Fruit fly (Drosophila melanogaster) whole organism, embryonic: ENCODE data around the gene CG2611.

Experiments used
- ATbp ChIP-seq: fragments of 200-800 bp; sonication (Bioruptor generic); optimal IDR thresholded peaks from 2 replicates; lab custom pipeline; 2017; ENCODE audit warnings: missing biosample characterization, mild to moderate bottlenecking, missing genetic modification characterization, missing genetic modification reagents
- B-H1 ChIP-seq: fragments of 200-800 bp; sonication (Bioruptor generic); IDR thresholded peaks from 3 replicates; pipeline ENCODE4 v1.3.6; 2022; ENCODE audit warnings: missing biosample characterization, missing genetic modification characterization
- Blimp-1 ChIP-seq: fragments of 200-800 bp; sonication (Bioruptor generic); optimal IDR thresholded peaks from 3 replicates; lab custom pipeline; 2018; ENCODE audit warnings: missing biosample characterization, missing genetic modification characterization, mild to moderate bottlenecking, moderate library complexity, missing genetic modification reagents
- BtbVII ChIP-seq: fragments of 200-800 bp; sonication (Bioruptor generic); optimal IDR thresholded peaks from 3 replicates; lab custom pipeline; 2017; ENCODE audit warnings: missing biosample characterization, mild to moderate bottlenecking, missing genetic modification characterization
- CG11723 ChIP-seq: fragments of 200-800 bp; sonication (Bioruptor generic); optimal IDR thresholded peaks from 2 replicates; lab custom pipeline; 2017; ENCODE audit warnings: missing biosample characterization, mild to moderate bottlenecking, missing genetic modification characterization
- CG12104 ChIP-seq: fragments of 200-800 bp; sonication (Bioruptor generic); optimal IDR thresholded peaks from 3 replicates; lab custom pipeline; 2016; ENCODE audit warnings: missing biosample characterization, missing genetic modification characterization
- CG12942 ChIP-seq: fragments of 200-800 bp; sonication (Bioruptor generic); optimal IDR thresholded peaks from 3 replicates; lab custom pipeline; 2016; ENCODE audit warnings: missing biosample characterization, missing genetic modification characterization
- CG13287 ChIP-seq: fragments of 200-800 bp; sonication (Bioruptor generic); IDR thresholded peaks from 2 replicates; pipeline ENCODE4 v1.3.6; 2022; ENCODE audit warnings: missing biosample characterization, missing genetic modification characterization; ENCODE audit not compliant: partially characterized antibody
- CG13775 ChIP-seq: fragments of 200-800 bp; sonication (Bioruptor generic); optimal IDR thresholded peaks from 3 replicates; lab custom pipeline; 2017; ENCODE audit warnings: missing biosample characterization, mild to moderate bottlenecking, missing genetic modification characterization
- CG14965 ChIP-seq: fragments of 200-800 bp; sonication (Bioruptor generic); optimal IDR thresholded peaks from 2 replicates; lab custom pipeline; 2016; ENCODE audit warnings: missing biosample characterization, missing genetic modification characterization, borderline replicate concordance
- CG17612 ChIP-seq: fragments of 200-800 bp; sonication (Bioruptor generic); IDR thresholded peaks from 2 replicates; pipeline ENCODE4 v1.3.6; 2022; ENCODE audit warnings: missing biosample characterization, missing genetic modification characterization
- CG18764 ChIP-seq: fragments of 200-800 bp; sonication (Bioruptor generic); optimal IDR thresholded peaks from 3 replicates; lab custom pipeline; 2016; ENCODE audit warnings: missing biosample characterization, missing genetic modification characterization
- CG30020 ChIP-seq: fragments of 200-800 bp; optimal IDR thresholded peaks from 2 replicates; lab custom pipeline; 2019; ENCODE audit warnings: missing biosample characterization, mild to moderate bottlenecking, missing genetic modification characterization, moderate library complexity
- CG30403 ChIP-seq: fragments of 200-800 bp; sonication (Bioruptor generic); optimal IDR thresholded peaks from 3 replicates; lab custom pipeline; 2016; ENCODE audit warnings: missing biosample characterization, missing genetic modification characterization
- CG32532 ChIP-seq: fragments of 200-800 bp; sonication (Bioruptor generic); IDR thresholded peaks from 2 replicates; pipeline ENCODE4 v1.3.6; 2022; ENCODE audit warnings: missing biosample characterization, missing genetic modification characterization
- CG34376 ChIP-seq: fragments of 200-800 bp; sonication (Bioruptor generic); optimal IDR thresholded peaks from 2 replicates; lab custom pipeline; 2018; ENCODE audit warnings: missing biosample characterization, mild to moderate bottlenecking, missing genetic modification characterization
- CG3838 ChIP-seq: fragments of 200-800 bp; sonication (Bioruptor generic); optimal IDR thresholded peaks from 3 replicates; lab custom pipeline; 2016; ENCODE audit warnings: missing biosample characterization, missing genetic modification characterization
- CG4282 ChIP-seq: fragments of 200-800 bp; sonication (Bioruptor generic); optimal IDR thresholded peaks from 2 replicates; lab custom pipeline; 2016; ENCODE audit warnings: missing biosample characterization, missing genetic modification characterization
- CG4360 ChIP-seq: fragments of 200-800 bp; sonication (Bioruptor generic); IDR thresholded peaks from 2 replicates; pipeline ENCODE4 v1.3.6; 2022; ENCODE audit warnings: missing biosample characterization, missing genetic modification characterization
- CG4730 ChIP-seq: fragments of 200-800 bp; sonication (Bioruptor generic); IDR thresholded peaks from 2 replicates; pipeline ENCODE4 v1.3.6; 2022; ENCODE audit warnings: missing biosample characterization, missing genetic modification characterization
- CG5180 ChIP-seq: fragments of 200-800 bp; sonication (Bioruptor generic); optimal IDR thresholded peaks from 3 replicates; lab custom pipeline; 2017; ENCODE audit warnings: missing biosample characterization, missing genetic modification characterization, mild to moderate bottlenecking, moderate library complexity, missing genetic modification reagents
- CG6254 ChIP-seq: fragments of 200-800 bp; sonication (Bioruptor generic); optimal IDR thresholded peaks from 3 replicates; lab custom pipeline; 2017; ENCODE audit warnings: mild to moderate bottlenecking, missing biosample characterization, missing genetic modification reagents, missing genetic modification characterization
- CG6272 ChIP-seq: fragments of 200-800 bp; sonication (Bioruptor generic); IDR thresholded peaks from 2 replicates; pipeline ENCODE4 v1.3.6; 2022; ENCODE audit warnings: missing biosample characterization, missing genetic modification characterization
- CG8359 ChIP-seq: fragments of 200-800 bp; sonication (Bioruptor generic); optimal IDR thresholded peaks from 2 replicates; lab custom pipeline; 2017; ENCODE audit warnings: missing biosample characterization, mild to moderate bottlenecking, missing genetic modification characterization, borderline replicate concordance
- CHES-1-like ChIP-seq: fragments of 200-800 bp; sonication (Bioruptor generic); optimal IDR thresholded peaks from 2 replicates; lab custom pipeline; 2016; ENCODE audit warnings: missing biosample characterization, missing genetic modification characterization
- Dek ChIP-seq: fragments of 200-800 bp; sonication (Bioruptor generic); optimal IDR thresholded peaks from 3 replicates; lab custom pipeline; 2019; ENCODE audit warnings: missing biosample characterization, mild to moderate bottlenecking, missing genetic modification characterization, moderate library complexity
- Dll ChIP-seq: fragments of 200-800 bp; sonication (Bioruptor generic); IDR thresholded peaks from 4 replicates; pipeline ENCODE4 v1.3.6; 2022; ENCODE audit warnings: missing biosample characterization, missing genetic modification characterization; ENCODE audit not compliant: partially characterized antibody
- HmgD ChIP-seq: fragments of 200-800 bp; sonication (Bioruptor generic); optimal IDR thresholded peaks from 3 replicates; lab custom pipeline; 2016; ENCODE audit warnings: missing biosample characterization, missing genetic modification characterization
- Meics ChIP-seq: fragments of 200-800 bp; sonication (Bioruptor generic); optimal IDR thresholded peaks from 2 replicates; lab custom pipeline; 2017; ENCODE audit warnings: missing biosample characterization, mild to moderate bottlenecking, missing genetic modification characterization
- Myb ChIP-seq: fragments of 200-800 bp; sonication (Bioruptor generic); optimal IDR thresholded peaks from 2 replicates; lab custom pipeline; 2016; ENCODE audit warnings: missing biosample characterization, missing genetic modification characterization
- NfI ChIP-seq: fragments of 200-800 bp; sonication (Bioruptor generic); optimal IDR thresholded peaks from 3 replicates; lab custom pipeline; 2018; ENCODE audit warnings: missing biosample characterization, mild to moderate bottlenecking, missing genetic modification characterization, moderate library complexity
- Poxn ChIP-seq: fragments of 200-800 bp; sonication (Bioruptor generic); IDR thresholded peaks from 2 replicates; pipeline ENCODE4 v1.3.6; 2022; ENCODE audit warnings: missing biosample characterization, missing genetic modification characterization
- TFAM ChIP-seq: fragments of 200-800 bp; sonication (Bioruptor generic); optimal IDR thresholded peaks from 2 replicates; lab custom pipeline; 2017; ENCODE audit warnings: missing biosample characterization, missing genetic modification characterization, inconsistent platforms
- bbx ChIP-seq: fragments of 200-800 bp; sonication (Bioruptor generic); IDR thresholded peaks from 2 replicates; pipeline ENCODE4 v1.3.6; 2022; ENCODE audit warnings: missing biosample characterization, missing genetic modification characterization; ENCODE audit not compliant: partially characterized antibody
- br ChIP-seq: fragments of >200 bp; optimal IDR thresholded peaks from 2 replicates; lab custom pipeline; 2017
- croc ChIP-seq: fragments of 200-800 bp; sonication (Bioruptor generic); conservative IDR thresholded peaks from 3 replicates; pipeline ENCODE4 v1.3.6; 2022; ENCODE audit warnings: missing biosample characterization, missing genetic modification characterization
- crol ChIP-seq: fragments of 200-800 bp; sonication (Bioruptor generic); IDR thresholded peaks from 2 replicates; pipeline ENCODE4 v1.3.6; 2022; ENCODE audit warnings: missing biosample characterization, missing genetic modification characterization
- fd102C ChIP-seq: fragments of 200-800 bp; sonication (Bioruptor generic); optimal IDR thresholded peaks from 2 replicates; lab custom pipeline; 2018; ENCODE audit warnings: missing biosample characterization, mild to moderate bottlenecking, missing genetic modification characterization, moderate library complexity
- gcm ChIP-seq: fragments of 200-800 bp; sonication (Bioruptor generic); optimal IDR thresholded peaks from 2 replicates; lab custom pipeline; 2019; ENCODE audit warnings: missing biosample characterization, mild to moderate bottlenecking, missing genetic modification characterization, moderate library complexity
- ind ChIP-seq: fragments of 200-800 bp; sonication (Bioruptor generic); optimal IDR thresholded peaks from 3 replicates; lab custom pipeline; 2016; ENCODE audit warnings: missing biosample characterization, missing genetic modification characterization
- mam ChIP-seq: fragments of 200-800 bp; sonication (Bioruptor generic); optimal IDR thresholded peaks from 3 replicates; lab custom pipeline; 2016; ENCODE audit warnings: missing biosample characterization, missing genetic modification characterization
- mld ChIP-seq: fragments of 200-800 bp; sonication (Bioruptor generic); IDR thresholded peaks from 3 replicates; pipeline ENCODE4 v1.3.6; 2022; ENCODE audit warnings: missing biosample characterization, missing genetic modification characterization; ENCODE audit not compliant: partially characterized antibody
- nau ChIP-seq: fragments of 200-800 bp; sonication (Bioruptor generic); optimal IDR thresholded peaks from 3 replicates; lab custom pipeline; 2017; ENCODE audit warnings: missing biosample characterization, mild to moderate bottlenecking, missing genetic modification characterization, missing genetic modification reagents
- onecut ChIP-seq: fragments of 200-800 bp; sonication (Bioruptor generic); IDR thresholded peaks from 2 replicates; pipeline ENCODE4 v1.3.6; 2022; ENCODE audit warnings: missing biosample characterization, missing genetic modification characterization
- pnt ChIP-seq: fragments of 200-800 bp; sonication (Bioruptor generic); optimal IDR thresholded peaks from 3 replicates; lab custom pipeline; 2016; ENCODE audit warnings: missing biosample characterization, missing genetic modification characterization
- sens ChIP-seq: fragments of 200-800 bp; sonication (Bioruptor generic); peaks from one replicate; lab custom pipeline; 2016; ENCODE audit warnings: missing biosample characterization, missing genetic modification characterization
- slp2 ChIP-seq: fragments of 200-800 bp; sonication (Bioruptor generic); optimal IDR thresholded peaks from 2 replicates; lab custom pipeline; 2016; ENCODE audit warnings: missing biosample characterization, missing genetic modification characterization
- so ChIP-seq: fragments of 200-800 bp; sonication (Bioruptor generic); IDR thresholded peaks from 3 replicates; pipeline ENCODE4 v1.3.6; 2022; ENCODE audit warnings: missing biosample characterization, missing genetic modification characterization
- tx ChIP-seq: fragments of 200-800 bp; sonication (Bioruptor generic); optimal IDR thresholded peaks from 2 replicates; lab custom pipeline; 2016; ENCODE audit warnings: missing biosample characterization, missing genetic modification characterization
- vvl ChIP-seq: fragments of 200-800 bp; sonication (Bioruptor generic); IDR thresholded peaks from 2 replicates; pipeline ENCODE4 v1.3.6; 2022; ENCODE audit warnings: missing biosample characterization, missing genetic modification characterization
- zen2 ChIP-seq: fragments of 200-800 bp; sonication (Bioruptor generic); IDR thresholded peaks from 3 replicates; pipeline ENCODE4 v1.3.6; 2022; ENCODE audit warnings: missing biosample characterization, missing genetic modification characterization; ENCODE audit not compliant: partially characterized antibody
- zfh2 ChIP-seq: fragments of 200-800 bp; sonication (Bioruptor generic); optimal IDR thresholded peaks from 2 replicates; lab custom pipeline; 2016; ENCODE audit warnings: missing biosample characterization, missing genetic modification characterization

Gene CG2611

dm6 chr2L:20675875-20676274, 25.9 kb downstream of the CG2611 start, which contains the start of the genes CG31678 and IKKepsilon (continued):
- TF ChIP-seq Myb (GFP tag; lab: Kevin White, UChicago): no peak
- TF ChIP-seq sens (GFP tag; lab: Kevin White, UChicago): peak; percentile 30
- no peak for TF ChIP-seq onecut (GFP tag; lab: Robert Waterston, UW)
- no peak for TF ChIP-seq Poxn (GFP tag; lab: Robert Waterston, UW)
- no peak for TF ChIP-seq CG32532 (GFP tag; lab: Robert Waterston, UW)
- TF ChIP-seq Blimp-1 (GFP tag; lab: Kevin White, UChicago): no peak
- TF ChIP-seq CG30403 (GFP tag; lab: Kevin White, UChicago): peak; percentile 51
- no peak for TF ChIP-seq CG12104 (GFP tag; lab: Kevin White, UChicago)
- TF ChIP-seq HmgD (GFP tag; lab: Kevin White, UChicago): no peak
- peak; percentile 37 for TF ChIP-seq zfh2
- no peak for TF ChIP-seq ATbp (GFP tag; lab: Kevin White, UChicago)
- TF ChIP-seq CHES-1-like (GFP tag; lab: Kevin White, UChicago): no peak
- no peak for TF ChIP-seq CG4730
- TF ChIP-seq CG34376 (GFP tag; lab: Kevin White, UChicago): no peak
- peak; percentile 10 for TF ChIP-seq mam (GFP tag; lab: Kevin White, UChicago)
- no peak for TF ChIP-seq CG18764 (GFP tag; lab: Kevin White, UChicago)
- TF ChIP-seq TFAM (GFP tag; lab: Kevin White, UChicago): no peak
- TF ChIP-seq crol (GFP tag; lab: Robert Waterston, UW): no peak
- TF ChIP-seq Dll: peak; percentile 91
- no peak for TF ChIP-seq CG5180 (GFP tag; lab: Kevin White, UChicago)
- no peak for TF ChIP-seq pnt (GFP tag; lab: Kevin White, UChicago)
- no peak for TF ChIP-seq CG17612 (GFP tag; lab: Robert Waterston, UW)
- TF ChIP-seq slp2: no peak
- no peak for TF ChIP-seq CG6254
- TF ChIP-seq NfI (GFP tag; lab: Kevin White, UChicago): peak; percentile 34
- peak; percentile 87 for TF ChIP-seq bbx (GFP tag; lab: Robert Waterston, UW)
- TF ChIP-seq CG13775: peak; percentile 6
- TF ChIP-seq CG3838 (GFP tag; lab: Kevin White, UChicago): no peak
- TF ChIP-seq Meics (GFP tag; lab: Kevin White, UChicago): no peak
- TF ChIP-seq zen2 (GFP tag; lab: Robert Waterston, UW): peak; percentile 89
- no peak for TF ChIP-seq Dek (tag; lab: Kevin White, UChicago)
- no peak for TF ChIP-seq CG12942 (GFP tag; lab: Kevin White, UChicago)
- TF ChIP-seq CG4282 (GFP tag; lab: Kevin White, UChicago): no peak
- TF ChIP-seq CG14965 (GFP tag; lab: Kevin White, UChicago): no peak
- TF ChIP-seq CG30020 (tag; lab: Kevin White, UChicago): peak; percentile 51
- no peak for TF ChIP-seq B-H1
- TF ChIP-seq ind: peak; percentile 47
- no peak for TF ChIP-seq tx (GFP tag; lab: Kevin White, UChicago)
- TF ChIP-seq mld (GFP tag; lab: Robert Waterston, UW): peak; percentile 74; the same call in 2 of the 3 replicates
- TF ChIP-seq CG6272 (GFP tag; lab: Robert Waterston, UW): no peak
- no peak for TF ChIP-seq so (GFP tag; lab: Robert Waterston, UW)
- peak; percentile 96 for TF ChIP-seq CG13287 (GFP tag; lab: Robert Waterston, UW)
- peak; percentile 53; the same call in 1 of the 2 replicates for TF ChIP-seq vvl (GFP tag; lab: Robert Waterston, UW)
- 0 out of 2 replicates have a peak, but pooled peaks have one; percentile 5 for TF ChIP-seq CG4360 (GFP tag; lab: Robert Waterston, UW)
- TF ChIP-seq nau (GFP tag; lab: Kevin White, UChicago): no peak
- no peak for TF ChIP-seq br
- no peak for TF ChIP-seq CG11723 (GFP tag; lab: Kevin White, UChicago)
- TF ChIP-seq BtbVII (GFP tag; lab: Kevin White, UChicago): no peak
- TF ChIP-seq gcm (GFP tag; lab: Kevin White, UChicago): no peak
- TF ChIP-seq CG8359 (GFP tag; lab: Kevin White, UChicago): no peak
- TF ChIP-seq croc (GFP tag; lab: Robert Waterston, UW): no peak
- TF ChIP-seq fd102C: no peak
